Fruit fly (Drosophila melanogaster) whole organism, prepupa: ENCODE data around the gene CG5910.

ENCODE experiments used
- Blimp-1 ChIP-seq: fragments of 200-800 bp; sonication (Bioruptor generic); optimal IDR thresholded peaks from 3 replicates; lab custom pipeline; 2017; ENCODE audit warnings: missing biosample characterization, missing genetic modification characterization, mild to moderate bottlenecking, moderate library complexity, missing genetic modification reagents
- CG10631 ChIP-seq: fragments of 200-800 bp; sonication (Bioruptor generic); optimal IDR thresholded peaks from 2 replicates; lab custom pipeline; 2016; ENCODE audit warnings: missing biosample characterization, missing genetic modification characterization
- CG11902 ChIP-seq: fragments of 200-800 bp; sonication (Bioruptor generic); optimal IDR thresholded peaks from 3 replicates; lab custom pipeline; 2016; ENCODE audit warnings: missing biosample characterization, missing genetic modification characterization
- CG1621 ChIP-seq: fragments of 200-800 bp; sonication (Bioruptor generic); optimal IDR thresholded peaks from 3 replicates; lab custom pipeline; 2018; ENCODE audit warnings: missing biosample characterization, mild to moderate bottlenecking, missing genetic modification characterization
- CG16779 ChIP-seq: fragments of 200-800 bp; sonication (Bioruptor generic); optimal IDR thresholded peaks from 3 replicates; lab custom pipeline; 2017; ENCODE audit warnings: missing biosample characterization, mild to moderate bottlenecking, missing genetic modification characterization
- CG31627 ChIP-seq: fragments of 200-800 bp; sonication (Bioruptor generic); optimal IDR thresholded peaks from 3 replicates; lab custom pipeline; 2016; ENCODE audit warnings: missing biosample characterization, missing genetic modification characterization
- CG32006 ChIP-seq: fragments of 200-800 bp; sonication (Bioruptor generic); optimal IDR thresholded peaks from 3 replicates; lab custom pipeline; 2017; ENCODE audit warnings: missing biosample characterization, mild to moderate bottlenecking, missing genetic modification characterization
- CG34406 ChIP-seq: fragments of 200-800 bp; sonication (Bioruptor generic); optimal IDR thresholded peaks from 3 replicates; lab custom pipeline; 2016; ENCODE audit warnings: missing biosample characterization, missing genetic modification characterization
- CG4318 ChIP-seq: fragments of 200-800 bp; sonication (Bioruptor generic); optimal IDR thresholded peaks from 3 replicates; lab custom pipeline; 2017; ENCODE audit warnings: missing biosample characterization, mild to moderate bottlenecking, missing genetic modification characterization
- CG6163 ChIP-seq: fragments of 200-800 bp; sonication (Bioruptor generic); IDR thresholded peaks from 3 replicates; pipeline ENCODE4 v1.3.6; 2022; ENCODE audit warnings: missing biosample characterization, missing genetic modification characterization
- CG6276 ChIP-seq: fragments of 200-800 bp; sonication (Bioruptor generic); optimal IDR thresholded peaks from 2 replicates; lab custom pipeline; 2017; ENCODE audit warnings: missing biosample characterization, mild to moderate bottlenecking, missing genetic modification characterization
- CG6792 ChIP-seq: fragments of 200-800 bp; sonication (Bioruptor generic); optimal IDR thresholded peaks from 3 replicates; lab custom pipeline; 2016; ENCODE audit warnings: missing biosample characterization, missing genetic modification characterization
- CG6808 ChIP-seq: fragments of 200-800 bp; sonication (Bioruptor generic); optimal IDR thresholded peaks from 3 replicates; lab custom pipeline; 2017; ENCODE audit warnings: missing biosample characterization, missing genetic modification characterization, mild to moderate bottlenecking, moderate library complexity, missing genetic modification reagents
- CG6854 ChIP-seq: fragments of 200-800 bp; sonication (Bioruptor generic); optimal IDR thresholded peaks from 2 replicates; lab custom pipeline; 2017; ENCODE audit warnings: missing biosample characterization, mild to moderate bottlenecking, missing genetic modification characterization
- CG7368 ChIP-seq: fragments of 200-800 bp; sonication (Bioruptor generic); optimal IDR thresholded peaks from 3 replicates; lab custom pipeline; 2016; ENCODE audit warnings: missing biosample characterization, missing genetic modification characterization
- CG8119 ChIP-seq: fragments of 200-800 bp; sonication (Bioruptor generic); IDR thresholded peaks from 3 replicates; pipeline ENCODE4 v1.3.6; 2022; ENCODE audit warnings: missing biosample characterization, missing genetic modification characterization
- CG8319 ChIP-seq: fragments of 200-800 bp; sonication (Bioruptor generic); optimal IDR thresholded peaks from 3 replicates; lab custom pipeline; 2016; ENCODE audit warnings: missing biosample characterization, missing genetic modification characterization
- CG8632 ChIP-seq: fragments of 200-800 bp; sonication (Bioruptor generic); optimal IDR thresholded peaks from 3 replicates; lab custom pipeline; 2016; ENCODE audit warnings: missing biosample characterization, missing genetic modification characterization
- CG9139 ChIP-seq: fragments of 200-800 bp; sonication (Bioruptor generic); optimal IDR thresholded peaks from 3 replicates; lab custom pipeline; 2017; ENCODE audit warnings: missing biosample characterization, mild to moderate bottlenecking, missing genetic modification characterization
- Eip78C ChIP-seq: fragments of 200-800 bp; sonication (Bioruptor generic); peaks from one replicate; lab custom pipeline; 2016; ENCODE audit warnings: missing biosample characterization, missing genetic modification characterization
- Eip93F ChIP-seq: fragments of 200-800 bp; sonication (Bioruptor generic); optimal IDR thresholded peaks from 2 replicates; lab custom pipeline; 2016; ENCODE audit warnings: missing biosample characterization, mild to moderate bottlenecking, missing genetic modification characterization
- Ets96B ChIP-seq: fragments of 200-800 bp; optimal IDR thresholded peaks from 2 replicates; lab custom pipeline; 2019; ENCODE audit warnings: missing biosample characterization, mild to moderate bottlenecking, missing genetic modification characterization, moderate library complexity
- Gug ChIP-seq: fragments of 200-800 bp; sonication (Bioruptor generic); IDR thresholded peaks from 2 replicates; pipeline ENCODE4 v1.3.6; 2022; ENCODE audit warnings: missing biosample characterization, missing genetic modification characterization
- Hr38 ChIP-seq: sonication (Bioruptor generic); optimal IDR thresholded peaks from 2 replicates; lab custom pipeline; 2016; ENCODE audit warnings: missing biosample characterization, missing genetic modification characterization
- Hr39 ChIP-seq: fragments of 200-800 bp; sonication (Bioruptor generic); optimal IDR thresholded peaks from 2 replicates; lab custom pipeline; 2016; ENCODE audit warnings: missing biosample characterization, missing genetic modification characterization
- Hr4 ChIP-seq: fragments of 200-800 bp; sonication (Bioruptor generic); optimal IDR thresholded peaks from 3 replicates; lab custom pipeline; 2016; ENCODE audit warnings: missing biosample characterization, missing genetic modification characterization
- Lpt ChIP-seq: fragments of 200-800 bp; sonication (Bioruptor generic); optimal IDR thresholded peaks from 3 replicates; lab custom pipeline; 2016; ENCODE audit warnings: missing biosample characterization, missing genetic modification characterization
- Met ChIP-seq: fragments of 200-800 bp; sonication (Bioruptor generic); optimal IDR thresholded peaks from 3 replicates; lab custom pipeline; 2016; ENCODE audit warnings: missing biosample characterization, missing genetic modification characterization
- OdsH ChIP-seq: fragments of 200-800 bp; sonication (Bioruptor generic); optimal IDR thresholded peaks from 3 replicates; lab custom pipeline; 2016; ENCODE audit warnings: missing biosample characterization, missing genetic modification characterization
- Smox ChIP-seq: fragments of 200-800 bp; sonication (Bioruptor generic); optimal IDR thresholded peaks from 3 replicates; lab custom pipeline; 2016; ENCODE audit warnings: missing biosample characterization, missing genetic modification characterization
- Sox102F ChIP-seq: fragments of 200-800 bp; sonication (Bioruptor generic); optimal IDR thresholded peaks from 2 replicates; lab custom pipeline; 2016; ENCODE audit warnings: missing biosample characterization, mild to moderate bottlenecking, missing genetic modification characterization
- Sox14 ChIP-seq: fragments of 200-800 bp; sonication (Bioruptor generic); optimal IDR thresholded peaks from 3 replicates; lab custom pipeline; 2016; ENCODE audit warnings: missing biosample characterization, missing genetic modification characterization
- achi ChIP-seq: fragments of 200-800 bp; sonication (Bioruptor generic); optimal IDR thresholded peaks from 3 replicates; lab custom pipeline; 2016; ENCODE audit warnings: missing biosample characterization, missing genetic modification characterization
- acj6 ChIP-seq: fragments of 200-800 bp; sonication (Bioruptor generic); optimal IDR thresholded peaks from 3 replicates; lab custom pipeline; 2016; ENCODE audit warnings: missing biosample characterization, missing genetic modification characterization
- cyc ChIP-seq: fragments of 200-800 bp; sonication (Bioruptor generic); optimal IDR thresholded peaks from 3 replicates; lab custom pipeline; 2016; ENCODE audit warnings: missing biosample characterization, missing genetic modification characterization
- dac ChIP-seq: fragments of 200-800 bp; sonication (Bioruptor generic); optimal IDR thresholded peaks from 2 replicates; lab custom pipeline; 2017; ENCODE audit warnings: missing biosample characterization, mild to moderate bottlenecking, missing genetic modification characterization
- eg ChIP-seq: fragments of 200-800 bp; sonication (Bioruptor generic); IDR thresholded peaks from 3 replicates; pipeline ENCODE4 v1.3.6; 2022; ENCODE audit warnings: missing biosample characterization, missing genetic modification characterization
- esn ChIP-seq: fragments of 200-800 bp; sonication (Bioruptor generic); optimal IDR thresholded peaks from 2 replicates; lab custom pipeline; 2016; ENCODE audit warnings: missing biosample characterization, mild to moderate bottlenecking, missing genetic modification characterization, moderate library complexity
- lz ChIP-seq: fragments of 200-800 bp; sonication (Bioruptor generic); optimal IDR thresholded peaks from 3 replicates; lab custom pipeline; 2016; ENCODE audit warnings: missing biosample characterization, missing genetic modification characterization
- net ChIP-seq: fragments of 200-800 bp; sonication (Bioruptor generic); optimal IDR thresholded peaks from 3 replicates; lab custom pipeline; 2016; ENCODE audit warnings: missing biosample characterization, missing genetic modification characterization
- spab ChIP-seq: fragments of 200-800 bp; sonication (Bioruptor generic); optimal IDR thresholded peaks from 2 replicates; lab custom pipeline; 2017; ENCODE audit warnings: missing biosample characterization, mild to moderate bottlenecking, missing genetic modification characterization, missing genetic modification reagents
- ss ChIP-seq, 2 experiments: fragments of 200-800 bp; sonication (Bioruptor generic); optimal IDR thresholded peaks; 2 replicates in 1 of 2; 3 replicates in 1 of 2; lab custom pipeline; 2017 to 2018; ENCODE audit warnings: mild to moderate bottlenecking in 2 of 2, missing biosample characterization in 2 of 2, missing genetic modification characterization in 2 of 2, moderate library complexity in 1 of 2
- svp ChIP-seq: fragments of 200-800 bp; sonication (Bioruptor generic); peaks from one replicate; lab custom pipeline; 2016; ENCODE audit warnings: missing biosample characterization, missing genetic modification characterization
- topi ChIP-seq: fragments of 200-800 bp; sonication (Bioruptor generic); optimal IDR thresholded peaks from 3 replicates; lab custom pipeline; 2016; ENCODE audit warnings: missing biosample characterization, missing genetic modification characterization

The CG5910 gene

dm6 chr3L:20471499-20472313 lies 29.5 kb downstream of the CG5910 start (continued):
- TF ChIP-seq Lpt (GFP tag; lab: Kevin White, UChicago) (peak; percentile 23), spab (no peak), CG11902 (GFP tag; lab: Kevin White, UChicago) (no peak), CG34406 (peak; percentile 5), CG32006 (GFP tag; lab: Kevin White, UChicago) (peak; percentile 22), CG7368 (GFP tag; lab: Kevin White, UChicago) (no peak), Sox102F (GFP tag; lab: Kevin White, UChicago) (no peak), CG9139 (GFP tag; lab: Kevin White, UChicago) (no peak), svp (GFP tag; lab: Kevin White, UChicago) (peak; percentile 98), acj6 (peak; percentile 38)
- TF ChIP-seq, all 60 proteins: peak for 24

dm6 chr3L:20472607-20473006 lies 30.4 kb downstream of the CG5910 start:
- TF ChIP-seq CG16779 (tag; lab: Kevin White, UChicago) = no peak
- no peak for TF ChIP-seq acj6
- TF ChIP-seq eg (GFP tag; lab: Robert Waterston, UW) = no peak
- TF ChIP-seq topi = no peak

dm6 chr3L:20473021-20473799 lies 31.0 kb downstream of the CG5910 start, which contains the start of the genes CG32428 and CG5969:
CG32428 (minus strand) TSS chr3L:20473723.
CG5969 (plus strand) TSS chr3L:20473783.
- TF ChIP-seq net (peak; percentile 57), Met (peak; percentile 47), CG6163 (peak; percentile 88), CG6276 (GFP tag; lab: Kevin White, UChicago) (peak; percentile 56), CG6792 (GFP tag; lab: Kevin White, UChicago) (peak; percentile 60), esn (peak; percentile 62), OdsH (GFP tag; lab: Kevin White, UChicago) (peak; percentile 71), CG1621 (peak; percentile 11), Eip78C (peak; percentile 78), Lpt (GFP tag; lab: Kevin White, UChicago) (no peak), CG6854 (no peak), Gug (GFP tag; lab: Robert Waterston, UW) (peak; percentile 71), CG31627 (peak; percentile 47), Ets96B (tag; lab: Kevin White, UChicago) (peak; percentile 75), Sox14 (GFP tag; lab: Kevin White, UChicago) (peak; percentile 64), CG4318 (GFP tag; lab: Kevin White, UChicago) (peak; percentile 68), lz (GFP tag; lab: Kevin White, UChicago) (peak; percentile 45), Hr4 (GFP tag; lab: Kevin White, UChicago) (peak; percentile 62), CG7368 (GFP tag; lab: Kevin White, UChicago) (peak; percentile 61), topi (peak; percentile 16), eg (GFP tag; lab: Robert Waterston, UW) (peak; percentile 90), CG11902 (GFP tag; lab: Kevin White, UChicago) (peak; percentile 58), cyc (peak; percentile 53), Hr39 (GFP tag; lab: Kevin White, UChicago) (peak; percentile 51), Blimp-1 (GFP tag; lab: Kevin White, UChicago) (peak; percentile 46), Smox (GFP tag; lab: Kevin White, UChicago) (peak; percentile 50), achi (GFP tag; lab: Kevin White, UChicago) (peak; percentile 81), CG8632 (GFP tag; lab: Kevin White, UChicago) (peak; percentile 75), CG34406 (peak; percentile 80), Hr38 (GFP tag; lab: Kevin White, UChicago) (no peak), CG10631 (peak; percentile 79), Eip93F (GFP tag; lab: Kevin White, UChicago) (peak; percentile 64), dac (peak; percentile 16), CG8319 (GFP tag; lab: Kevin White, UChicago) (peak; percentile 28), CG8119 (GFP tag; lab: Robert Waterston, UW) (no peak; the same call in 2 of the 3 replicates), CG6808 (GFP tag; lab: Kevin White, UChicago) (peak; percentile 48), acj6 (peak; percentile 73), ss (GFP tag; optimal IDR thresholded peaks at IDR 0.05; lab: Kevin White, UChicago) (peak; percentile 38 to 64)
